Fruit fly (Drosophila melanogaster) whole organism: ENCODE measurements around the gene CG7443.

Experiments used
- CG8478 ChIP-seq: fragments of >200 bp; optimal IDR thresholded peaks from 2 replicates; lab custom pipeline; 2018; ENCODE audit warnings: inconsistent platforms
- usp ChIP-seq: fragments of >200 bp; optimal IDR thresholded peaks from 2 replicates; lab custom pipeline; 2017; ENCODE audit warnings: missing biosample characterization, missing genetic modification characterization, mixed read lengths

DNA sequence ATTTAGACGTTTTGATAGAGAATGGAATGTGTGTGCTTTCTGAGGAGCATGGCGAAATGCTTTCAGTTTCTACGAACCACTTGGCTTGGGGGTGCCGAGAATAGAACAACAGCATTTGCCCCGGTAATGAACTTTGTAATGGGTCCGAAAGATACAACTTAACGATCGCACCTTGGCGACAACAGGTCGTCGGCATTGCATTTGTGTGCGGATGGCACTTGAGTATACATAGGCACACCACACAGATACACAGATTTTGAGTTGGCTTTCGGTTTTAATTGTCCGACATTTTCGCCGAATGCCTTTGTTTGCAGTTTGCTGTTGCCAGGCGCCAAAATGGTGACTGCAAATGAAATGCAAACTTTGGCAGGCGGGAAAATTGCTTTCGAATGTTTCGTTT lies 29.9 kb downstream of the CG7443 start:
- no peak for TF ChIP-seq usp (GFP tag; lab: Kevin White, UChicago)
- TF ChIP-seq CG8478 = no peak
